Worm (Caenorhabditis elegans) whole organism, L1 larva: Measurements from ENCODE around the gene srr-2.

ENCODE experiments used
- C34B4.2 ChIP-seq: sonication (generic microtip); optimal IDR thresholded peaks from 2 replicates; lab custom pipeline; 2017; ENCODE audit warnings: mild to moderate bottlenecking, missing genetic modification characterization, missing compliant biosample characterization
- ama-1 ChIP-seq: fragments of 150-350 bp; optimal IDR thresholded peaks from 2 replicates; lab custom pipeline; 2014
- ceh-63 ChIP-seq: fragments of 200-800 bp; sonication (Bioruptor generic); optimal IDR thresholded peaks from 2 replicates; lab custom pipeline; 2018; ENCODE audit warnings: mild to moderate bottlenecking, missing genetic modification characterization, missing compliant biosample characterization
- ceh-82 ChIP-seq, 3 experiments: fragments of 150-350 bp in 1 of 3; sonication (generic microtip) in 2 of 3; optimal IDR thresholded peaks; 2 replicates each; lab custom pipeline; 2014 to 2017; ENCODE audit warnings: missing biosample characterization in 3 of 3, missing genetic modification characterization in 3 of 3
- ces-1 ChIP-seq: fragments of 150-350 bp; optimal IDR thresholded peaks from 2 replicates; lab custom pipeline; 2014; ENCODE audit warnings: missing biosample characterization, missing genetic modification reagents, missing genetic modification characterization
- fkh-10 ChIP-seq: sonication (generic microtip); optimal IDR thresholded peaks from 2 replicates; lab custom pipeline; 2017; ENCODE audit warnings: missing biosample characterization, missing genetic modification reagents, missing genetic modification characterization
- lin-13 ChIP-seq: fragments of 150-350 bp; optimal IDR thresholded peaks from 2 replicates; lab custom pipeline; 2014; ENCODE audit warnings: missing biosample characterization, missing genetic modification reagents, missing genetic modification characterization
- lin-35 ChIP-seq, 2 experiments: fragments of 150-350 bp; optimal IDR thresholded peaks; 2 replicates each; lab custom pipeline; 2014; ENCODE audit warnings: missing biosample characterization in 2 of 2, missing genetic modification characterization in 2 of 2, missing genetic modification reagents in 2 of 2
- nhr-19 ChIP-seq: fragments of 200-800 bp; sonication (Bioruptor generic); conservative IDR thresholded peaks from 2 replicates; pipeline ENCODE4 v1.3.6; 2022; ENCODE audit warnings: missing genetic modification characterization, missing compliant biosample characterization
- nhr-237 ChIP-seq: fragments of 150-350 bp; optimal IDR thresholded peaks from 2 replicates; lab custom pipeline; 2014; ENCODE audit warnings: missing biosample characterization, missing genetic modification characterization
- rnt-1 ChIP-seq: sonication (generic microtip); optimal IDR thresholded peaks from 2 replicates; lab custom pipeline; 2016; ENCODE audit warnings: mild to moderate bottlenecking, missing genetic modification characterization, moderate library complexity, missing compliant biosample characterization
- skn-1 ChIP-seq: fragments of 150-350 bp; optimal IDR thresholded peaks from 2 replicates; lab custom pipeline; 2014; ENCODE audit warnings: missing biosample characterization, missing genetic modification characterization
- snpc-4 ChIP-seq: fragments of 150-350 bp; optimal IDR thresholded peaks from 2 replicates; lab custom pipeline; 2014; ENCODE audit warnings: missing biosample characterization, missing genetic modification characterization
- tbx-2 ChIP-seq: sonication (generic microtip); optimal IDR thresholded peaks from 2 replicates; lab custom pipeline; 2016; ENCODE audit warnings: missing genetic modification characterization, missing compliant biosample characterization

- TF ChIP-seq ama-1 (lab: Kevin White, UChicago) (no peak), lin-35 (GFP tag; optimal IDR thresholded peaks at IDR 0.05; lab: Kevin White, UChicago) (peak in 1 of 2 experiments; percentile 38), tbx-2 (no peak), ces-1 (GFP tag; lab: Kevin White, UChicago) (no peak), ceh-63 (GFP tag; lab: Kevin White, UChicago) (no peak), C34B4.2 (tag; lab: Kevin White, UChicago) (no peak), rnt-1 (tag; lab: Kevin White, UChicago) (no peak), lin-13 (GFP tag; lab: Kevin White, UChicago) (no peak), skn-1 (tag; lab: Kevin White, UChicago) (no peak), fkh-10 (GFP tag; lab: Kevin White, UChicago) (no peak), nhr-19 (GFP tag; lab: Robert Waterston, UW) (no peak), snpc-4 (tag; lab: Kevin White, UChicago) (no peak), nhr-237 (tag; lab: Kevin White, UChicago) (no peak), ceh-82 (tag; optimal IDR thresholded peaks at IDR 0.05; lab: Kevin White, UChicago) (no peak)
These were observed 10.1 kb downstream of the srr-2 start for ce11 chrV:19206911-19207310.
